Worm (Caenorhabditis elegans) whole organism, mixed stage, embryonic: Measurements from ENCODE around the gene F53H4.2.

Source experiments
- bed-3 ChIP-seq: fragments of 200-800 bp; sonication (Bioruptor generic); optimal IDR thresholded peaks from 3 replicates; lab custom pipeline; 2018; ENCODE audit warnings: mild to moderate bottlenecking, missing genetic modification characterization, moderate library complexity, missing compliant biosample characterization
- ceh-83 ChIP-seq: fragments of 200-800 bp; sonication (Bioruptor generic); optimal IDR thresholded peaks from 2 replicates; lab custom pipeline; 2018; ENCODE audit warnings: mild to moderate bottlenecking, missing genetic modification characterization, missing compliant biosample characterization
- ces-1 ChIP-seq: fragments of 150-350 bp; optimal IDR thresholded peaks from 2 replicates; lab custom pipeline; 2014; ENCODE audit warnings: missing biosample characterization, missing genetic modification reagents, missing genetic modification characterization
- cnd-1 ChIP-seq: fragments of 200-800 bp; sonication (Bioruptor generic); optimal IDR thresholded peaks from 2 replicates; lab custom pipeline; 2018; ENCODE audit warnings: mild to moderate bottlenecking, missing genetic modification characterization, missing compliant biosample characterization
- drap-1 ChIP-seq: fragments of 200-800 bp; sonication (Bioruptor generic); optimal IDR thresholded peaks from 3 replicates; lab custom pipeline; 2018; ENCODE audit warnings: mild to moderate bottlenecking, missing genetic modification characterization, missing compliant biosample characterization
- elt-1 ChIP-seq: sonication (generic microtip); optimal IDR thresholded peaks from 2 replicates; lab custom pipeline; 2017; ENCODE audit warnings: missing genetic modification characterization, mild to moderate bottlenecking, missing compliant biosample characterization, antibody characterized with exemption, moderate library complexity, borderline replicate concordance; ENCODE audit not compliant: insufficient read depth
- elt-3 ChIP-seq: fragments of 150-350 bp; optimal IDR thresholded peaks from 2 replicates; lab custom pipeline; 2014; ENCODE audit warnings: missing biosample characterization, missing genetic modification characterization
- flh-1 ChIP-seq: fragments of 200-800 bp; sonication (Bioruptor generic); optimal IDR thresholded peaks from 2 replicates; lab custom pipeline; 2018; ENCODE audit warnings: mild to moderate bottlenecking, missing genetic modification characterization, moderate library complexity, missing compliant biosample characterization
- hlh-1 ChIP-seq: fragments of 150-350 bp; optimal IDR thresholded peaks from 2 replicates; lab custom pipeline; 2014; ENCODE audit warnings: missing biosample characterization, missing genetic modification reagents, missing genetic modification characterization
- lin-13 ChIP-seq: fragments of 150-350 bp; optimal IDR thresholded peaks from 2 replicates; lab custom pipeline; 2014; ENCODE audit warnings: missing biosample characterization, missing genetic modification characterization
- lin-32 ChIP-seq: fragments of 200-800 bp; sonication (Bioruptor generic); optimal IDR thresholded peaks from 2 replicates; lab custom pipeline; 2018; ENCODE audit warnings: mild to moderate bottlenecking, missing genetic modification characterization, missing compliant biosample characterization
- lsy-2 ChIP-seq: fragments of 150-350 bp; optimal IDR thresholded peaks from 2 replicates; lab custom pipeline; 2014; ENCODE audit warnings: missing biosample characterization, missing genetic modification characterization
- mab-5 ChIP-seq: fragments of 150-350 bp; optimal IDR thresholded peaks from 2 replicates; lab custom pipeline; 2014; ENCODE audit warnings: missing biosample characterization, missing genetic modification characterization
- mls-2 ChIP-seq: sonication (generic microtip); optimal IDR thresholded peaks from 2 replicates; lab custom pipeline; 2016; ENCODE audit warnings: mild to moderate bottlenecking, missing genetic modification characterization, moderate library complexity, missing compliant biosample characterization
- nhr-12 ChIP-seq: fragments of 150-350 bp; optimal IDR thresholded peaks from 2 replicates; lab custom pipeline; 2014; ENCODE audit warnings: missing biosample characterization, missing genetic modification characterization
- nhr-2 ChIP-seq: fragments of 150-350 bp; optimal IDR thresholded peaks from 2 replicates; lab custom pipeline; 2014; ENCODE audit warnings: missing biosample characterization, missing genetic modification characterization
- nhr-237 ChIP-seq: fragments of 150-350 bp; optimal IDR thresholded peaks from 2 replicates; lab custom pipeline; 2014; ENCODE audit warnings: missing biosample characterization, missing genetic modification characterization
- nhr-28 ChIP-seq: fragments of 150-350 bp; optimal IDR thresholded peaks from 2 replicates; lab custom pipeline; 2014; ENCODE audit warnings: missing biosample characterization, missing genetic modification characterization
- nhr-76 ChIP-seq: sonication (generic microtip); optimal IDR thresholded peaks from 2 replicates; lab custom pipeline; 2017; ENCODE audit warnings: missing biosample characterization, missing genetic modification characterization
- snpc-4 ChIP-seq: fragments of 150-350 bp; optimal IDR thresholded peaks from 2 replicates; lab custom pipeline; 2014; ENCODE audit warnings: missing biosample characterization, missing genetic modification characterization
- sptf-1 ChIP-seq: sonication (generic microtip); optimal IDR thresholded peaks from 2 replicates; lab custom pipeline; 2017; ENCODE audit warnings: mild to moderate bottlenecking, missing genetic modification characterization, moderate library complexity, missing compliant biosample characterization
- tbx-8 ChIP-seq: fragments of 200-800 bp; sonication (Bioruptor generic); optimal IDR thresholded peaks from 2 replicates; lab custom pipeline; 2018; ENCODE audit warnings: mild to moderate bottlenecking, missing genetic modification characterization, moderate library complexity, missing compliant biosample characterization
- unc-120 ChIP-seq: sonication (generic microtip); optimal IDR thresholded peaks from 2 replicates; lab custom pipeline; 2017; ENCODE audit warnings: missing genetic modification characterization, missing compliant biosample characterization; ENCODE audit not compliant: poor library complexity, severe bottlenecking
- unc-39 ChIP-seq: fragments of 150-350 bp; optimal IDR thresholded peaks from 2 replicates; lab custom pipeline; 2014; ENCODE audit warnings: missing biosample characterization, missing genetic modification characterization
- unc-62 ChIP-seq: fragments of 150-350 bp; optimal IDR thresholded peaks from 2 replicates; lab custom pipeline; 2014; ENCODE audit warnings: missing biosample characterization, missing genetic modification reagents, missing genetic modification characterization
- zip-8 ChIP-seq: fragments of 150-350 bp; optimal IDR thresholded peaks from 2 replicates; lab custom pipeline; 2014; ENCODE audit warnings: missing biosample characterization, missing genetic modification characterization
- ztf-11 ChIP-seq: fragments of 150-350 bp; optimal IDR thresholded peaks from 2 replicates; lab custom pipeline; 2014; ENCODE audit warnings: missing biosample characterization, missing genetic modification characterization

F53H4.2 gene

ce11 chrX:15856853-15857252 is at the start of gene F53H4.2:
F53H4.2 (plus strand) TSS chrX:15857153.
- TF ChIP-seq nhr-237 (tag; lab: Kevin White, UChicago): no peak
- no peak for TF ChIP-seq tbx-8 (GFP tag; lab: Kevin White, UChicago)
- TF ChIP-seq nhr-12 (tag; lab: Kevin White, UChicago): no peak
- no peak for TF ChIP-seq elt-3 (tag; lab: Kevin White, UChicago)
- TF ChIP-seq, all 35 proteins: peak for 0

ce11 chrX:15811341-15811740 is 45.6 kb upstream of the F53H4.2 start:
- TF ChIP-seq ceh-83 (no peak), nhr-2 (tag; lab: Kevin White, UChicago) (no peak), mab-5 (no peak), ces-1 (GFP tag; lab: Kevin White, UChicago) (no peak), lsy-2 (tag; lab: Kevin White, UChicago) (no peak), sptf-1 (no peak), flh-1 (GFP tag; lab: Kevin White, UChicago) (no peak), lin-13 (tag; lab: Kevin White, UChicago) (no peak), unc-62 (no peak), nhr-28 (tag; lab: Kevin White, UChicago) (no peak), cnd-1 (no peak), elt-1 (tag; lab: Kevin White, UChicago) (no peak), unc-39 (no peak), unc-120 (tag; lab: Kevin White, UChicago) (no peak), zip-8 (tag; lab: Kevin White, UChicago) (no peak), bed-3 (GFP tag; lab: Kevin White, UChicago) (no peak), nhr-76 (tag; lab: Kevin White, UChicago) (no peak), elt-3 (tag; lab: Kevin White, UChicago) (no peak), nhr-237 (tag; lab: Kevin White, UChicago) (no peak), ztf-11 (tag; lab: Kevin White, UChicago) (no peak)

- TF ChIP-seq zip-8 (tag; lab: Kevin White, UChicago): peak; percentile 91
- no peak for TF ChIP-seq snpc-4 (tag; lab: Kevin White, UChicago)
- TF ChIP-seq, all 35 proteins: peak for 1
Measured at ce11 chrX:15814548-15814947, 42.4 kb upstream of the F53H4.2 start.

- TF ChIP-seq ces-1 (GFP tag; lab: Kevin White, UChicago) (no peak), sptf-1 (no peak), flh-1 (GFP tag; lab: Kevin White, UChicago) (no peak)
- TF ChIP-seq, all 35 proteins: peak for 0
Measured at ce11 chrX:15822197-15822596, 34.8 kb upstream of the F53H4.2 start, which contains the start of gene Y7A5A.8. Y7A5A.8 (plus strand) TSS chrX:15822497.

ce11 chrX:15826866-15827265 is 30.1 kb upstream of the F53H4.2 start, which contains the start of gene Y7A5A.9:
Y7A5A.9 (plus strand) TSS chrX:15827166.
- TF ChIP-seq hlh-1 (tag; lab: Kevin White, UChicago) (no peak), mab-5 (no peak), ceh-83 (no peak), lin-32 (GFP tag; lab: Kevin White, UChicago) (no peak), mls-2 (no peak), lin-13 (tag; lab: Kevin White, UChicago) (no peak), nhr-76 (tag; lab: Kevin White, UChicago) (no peak), ztf-11 (tag; lab: Kevin White, UChicago) (no peak), snpc-4 (tag; lab: Kevin White, UChicago) (no peak), zip-8 (tag; lab: Kevin White, UChicago) (no peak), unc-39 (no peak), drap-1 (GFP tag; lab: Kevin White, UChicago) (no peak), lsy-2 (tag; lab: Kevin White, UChicago) (no peak)

ce11 chrX:15828059-15828458 is 28.9 kb upstream of the F53H4.2 start, which contains the start of gene Y7A5A.20:
Y7A5A.20 (plus strand) TSS chrX:15828359.
- TF ChIP-seq tbx-8 (GFP tag; lab: Kevin White, UChicago): no peak
- no peak for TF ChIP-seq nhr-76 (tag; lab: Kevin White, UChicago)

- TF ChIP-seq elt-1 (tag; lab: Kevin White, UChicago) (no peak), mab-5 (no peak), zip-8 (tag; lab: Kevin White, UChicago) (peak; percentile 93)
Measured at ce11 chrX:15831537-15831936, 25.4 kb upstream of the F53H4.2 start.
